Worm (Caenorhabditis elegans) whole organism, young adult: ENCODE results near the gene W06G6.17.

Experiments
- F49E8.2 ChIP-seq: sonication (generic microtip); optimal IDR thresholded peaks from 3 replicates; lab custom pipeline; 2017; ENCODE audit warnings: missing genetic modification characterization, mild to moderate bottlenecking, missing compliant biosample characterization, antibody characterized with exemption, moderate library complexity; ENCODE audit not compliant: insufficient read depth
- F57A8.1 ChIP-seq: fragments of 200-800 bp; sonication (Bioruptor generic); optimal IDR thresholded peaks from 2 replicates; lab custom pipeline; 2018; ENCODE audit warnings: mild to moderate bottlenecking, missing genetic modification characterization, moderate library complexity, missing compliant biosample characterization
- madf-8 ChIP-seq: fragments of 200-800 bp; sonication (Bioruptor generic); conservative IDR thresholded peaks from 2 replicates; pipeline ENCODE4 v1.3.6; 2022; ENCODE audit warnings: missing genetic modification reagents, missing genetic modification characterization, missing compliant biosample characterization
- unc-130 ChIP-seq: sonication (generic microtip); optimal IDR thresholded peaks from 2 replicates; lab custom pipeline; 2016; ENCODE audit warnings: missing genetic modification reagents, missing genetic modification characterization, missing compliant biosample characterization

DNA sequence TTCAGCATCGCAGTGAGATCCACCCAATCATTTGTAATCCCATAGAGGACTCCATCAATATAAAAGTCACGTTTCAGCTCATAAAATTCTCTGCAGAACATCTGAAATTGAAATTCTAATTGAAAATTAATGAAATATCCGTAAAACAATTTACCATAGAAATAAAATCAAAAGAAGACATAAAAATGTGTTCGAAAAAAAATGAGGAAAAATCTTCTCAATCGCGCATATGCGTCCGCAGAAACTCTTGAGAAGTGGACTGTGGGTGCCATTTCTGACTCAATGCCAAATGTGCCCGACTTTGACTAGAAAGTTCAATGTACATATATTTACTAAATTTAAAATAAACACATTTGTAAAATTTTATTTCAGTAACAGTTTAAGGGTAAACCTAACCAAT lies 23.4 kb upstream of the W06G6.17 start, which contains the start of gene F14F8.9:
- TF ChIP-seq unc-130 (GFP tag; lab: Kevin White, UChicago) (no peak), madf-8 (no peak), F57A8.1 (no peak), F49E8.2 (tag; lab: Kevin White, UChicago) (no peak)
